Worm (Caenorhabditis elegans) whole organism, L4 larva: ENCODE measurements around the gene T02G5.3.
A peak's percentile ranks its signal among the peaks of the same experiment; 100 is the strongest.

Experiments used
- F37D6.2 ChIP-seq: sonication (generic microtip); optimal IDR thresholded peaks from 2 replicates; lab custom pipeline; 2016; ENCODE audit warnings: mild to moderate bottlenecking, missing genetic modification characterization, missing compliant biosample characterization
- F44E2.7 ChIP-seq: fragments of 200-800 bp; sonication (Bioruptor generic); IDR thresholded peaks from 2 replicates; pipeline ENCODE4 v2.1.2; 2022; ENCODE audit warnings: missing genetic modification characterization, missing compliant biosample characterization
- T20F7.1 ChIP-seq: fragments of 200-800 bp; sonication (Bioruptor generic); optimal IDR thresholded peaks from 2 replicates; lab custom pipeline; 2018; ENCODE audit warnings: mild to moderate bottlenecking, missing genetic modification characterization, missing compliant biosample characterization
- aha-1 ChIP-seq: fragments of 150-350 bp; peaks from one replicate; lab custom pipeline; 2014; ENCODE audit warnings: missing biosample characterization, missing genetic modification characterization
- aly-2 ChIP-seq: sonication (generic microtip); optimal IDR thresholded peaks from 2 replicates; lab custom pipeline; 2018; ENCODE audit warnings: missing biosample characterization, missing genetic modification characterization
- ama-1 ChIP-seq: fragments of 150-350 bp; optimal IDR thresholded peaks from 2 replicates; lab custom pipeline; 2014; ENCODE audit warnings: inconsistent platforms, mixed read lengths
- ceh-32 ChIP-seq: sonication (generic microtip); optimal IDR thresholded peaks from 2 replicates; lab custom pipeline; 2016; ENCODE audit warnings: mild to moderate bottlenecking, missing genetic modification characterization, missing compliant biosample characterization; ENCODE audit not compliant: poor library complexity
- ceh-62 ChIP-seq: sonication (generic microtip); optimal IDR thresholded peaks from 2 replicates; lab custom pipeline; 2017; ENCODE audit warnings: missing biosample characterization, missing genetic modification characterization
- ctbp-1 ChIP-seq: fragments of 200-800 bp; sonication (Bioruptor generic); IDR thresholded peaks from 2 replicates; pipeline ENCODE4 v1.3.6; 2022; ENCODE audit warnings: missing genetic modification reagents, missing genetic modification characterization, missing compliant biosample characterization
- daf-12 ChIP-seq: fragments of 150-350 bp; optimal IDR thresholded peaks from 2 replicates; lab custom pipeline; 2014; ENCODE audit warnings: missing biosample characterization, missing genetic modification reagents, missing genetic modification characterization
- daf-16 ChIP-seq, 3 experiments: sonication (generic microtip); optimal IDR thresholded peaks; 2 replicates each; lab custom pipeline; 2016 to 2017; ENCODE audit warnings: missing genetic modification characterization in 3 of 3, missing genetic modification reagents in 3 of 3, mild to moderate bottlenecking in 2 of 3, missing compliant biosample characterization in 2 of 3, missing biosample characterization in 1 of 3, moderate library complexity in 1 of 3
- dpl-1 ChIP-seq: fragments of 150-350 bp; optimal IDR thresholded peaks from 2 replicates; lab custom pipeline; 2014; ENCODE audit warnings: missing biosample characterization, missing genetic modification reagents, missing genetic modification characterization
- duxl-1 ChIP-seq: sonication (generic microtip); optimal IDR thresholded peaks from 2 replicates; lab custom pipeline; 2016; ENCODE audit warnings: mild to moderate bottlenecking, missing genetic modification characterization, moderate library complexity, missing compliant biosample characterization; ENCODE audit not compliant: poor library complexity
- gei-8 ChIP-seq: fragments of 200-800 bp; sonication (Bioruptor generic); optimal IDR thresholded peaks from 2 replicates; lab custom pipeline; 2018; ENCODE audit warnings: mild to moderate bottlenecking, missing genetic modification characterization, missing compliant biosample characterization
- lin-1 ChIP-seq: fragments of 200-800 bp; sonication (Bioruptor generic); IDR thresholded peaks from 2 replicates; pipeline ENCODE4 v1.3.6; 2022; ENCODE audit warnings: missing genetic modification reagents, missing genetic modification characterization, missing compliant biosample characterization
- lin-15B ChIP-seq: fragments of 150-350 bp; sonication (generic microtip); optimal IDR thresholded peaks from 3 replicates; lab custom pipeline; 2014; ENCODE audit warnings: missing biosample characterization, missing genetic modification characterization
- lin-38 ChIP-seq: fragments of 200-800 bp; sonication (Bioruptor generic); IDR thresholded peaks from 2 replicates; pipeline ENCODE4 v1.3.6; 2022; ENCODE audit warnings: missing genetic modification reagents, missing genetic modification characterization, missing compliant biosample characterization
- lir-3 ChIP-seq: sonication (generic microtip); optimal IDR thresholded peaks from 2 replicates; lab custom pipeline; 2016; ENCODE audit warnings: mild to moderate bottlenecking, missing genetic modification characterization, missing compliant biosample characterization
- lsy-2 ChIP-seq, 2 experiments: fragments of 150-350 bp in 1 of 2; sonication (generic microtip) in 1 of 2; optimal IDR thresholded peaks; 2 replicates each; lab custom pipeline; 2014 to 2017; ENCODE audit warnings: missing biosample characterization in 2 of 2, missing genetic modification characterization in 2 of 2
- mdl-1 ChIP-seq, 2 experiments: fragments of 150-350 bp in 1 of 2; sonication (generic microtip) in 1 of 2; optimal IDR thresholded peaks; 2 replicates each; lab custom pipeline; 2014 to 2017; ENCODE audit warnings: missing biosample characterization in 2 of 2, missing genetic modification characterization in 2 of 2
- nhr-102 ChIP-seq: sonication (generic microtip); optimal IDR thresholded peaks from 2 replicates; lab custom pipeline; 2016; ENCODE audit warnings: mild to moderate bottlenecking, missing genetic modification characterization, moderate library complexity, missing compliant biosample characterization
- nhr-28 ChIP-seq: fragments of 150-350 bp; optimal IDR thresholded peaks from 2 replicates; lab custom pipeline; 2014; ENCODE audit warnings: missing biosample characterization, missing genetic modification characterization
- nhr-48 ChIP-seq: sonication (generic microtip); optimal IDR thresholded peaks from 2 replicates; lab custom pipeline; 2016; ENCODE audit warnings: mild to moderate bottlenecking, missing genetic modification characterization, missing compliant biosample characterization
- nhr-6 ChIP-seq: fragments of 150-350 bp; optimal IDR thresholded peaks from 2 replicates; lab custom pipeline; 2014; ENCODE audit warnings: missing biosample characterization, missing genetic modification characterization
- nhr-77 ChIP-seq: fragments of 150-350 bp; optimal IDR thresholded peaks from 2 replicates; lab custom pipeline; 2014; ENCODE audit warnings: missing biosample characterization, missing genetic modification characterization
- php-3 ChIP-seq: fragments of 200-800 bp; sonication (Bioruptor generic); IDR thresholded peaks from 2 replicates; pipeline ENCODE4 v1.3.6; 2022; ENCODE audit warnings: missing genetic modification reagents, missing genetic modification characterization, missing compliant biosample characterization
- pqm-1 ChIP-seq: sonication (generic microtip); optimal IDR thresholded peaks from 2 replicates; lab custom pipeline; 2017; ENCODE audit warnings: missing biosample characterization, missing genetic modification characterization
- saeg-2 ChIP-seq: fragments of 200-800 bp; sonication (Bioruptor generic); IDR thresholded peaks from 2 replicates; pipeline ENCODE4 v1.3.6; 2022; ENCODE audit warnings: missing genetic modification reagents, missing genetic modification characterization, missing compliant biosample characterization
- snpc-1.2 ChIP-seq: fragments of 200-800 bp; sonication (Bioruptor generic); IDR thresholded peaks from 2 replicates; pipeline ENCODE4 v1.3.6; 2022; ENCODE audit warnings: missing genetic modification reagents, missing genetic modification characterization, missing compliant biosample characterization
- snpc-4 ChIP-seq: fragments of 150-350 bp; optimal IDR thresholded peaks from 2 replicates; lab custom pipeline; 2014; ENCODE audit warnings: missing biosample characterization, missing genetic modification characterization
- unc-130 ChIP-seq: sonication (generic microtip); optimal IDR thresholded peaks from 2 replicates; lab custom pipeline; 2016; ENCODE audit warnings: missing genetic modification reagents, missing genetic modification characterization, missing compliant biosample characterization
- unc-62 ChIP-seq, 3 experiments: fragments of 150-350 bp in 1 of 3; sonication (generic microtip); optimal IDR thresholded peaks in 2 of 3; peaks in 1 of 3; 1 replicate in 1 of 3; 2 replicates in 2 of 3; lab custom pipeline; 2014 to 2017; ENCODE audit warnings: missing biosample characterization in 3 of 3, missing genetic modification characterization in 3 of 3, missing genetic modification reagents in 3 of 3, missing genotype in 1 of 3
- zip-11 ChIP-seq: fragments of 200-800 bp; sonication (Bioruptor generic); IDR thresholded peaks from 2 replicates; pipeline ENCODE4 v1.3.6; 2022; ENCODE audit warnings: missing genetic modification characterization, missing compliant biosample characterization
- ztf-11 ChIP-seq: fragments of 150-350 bp; optimal IDR thresholded peaks from 2 replicates; lab custom pipeline; 2014; ENCODE audit warnings: missing biosample characterization, missing genetic modification characterization

T02G5.3 gene

DNA sequence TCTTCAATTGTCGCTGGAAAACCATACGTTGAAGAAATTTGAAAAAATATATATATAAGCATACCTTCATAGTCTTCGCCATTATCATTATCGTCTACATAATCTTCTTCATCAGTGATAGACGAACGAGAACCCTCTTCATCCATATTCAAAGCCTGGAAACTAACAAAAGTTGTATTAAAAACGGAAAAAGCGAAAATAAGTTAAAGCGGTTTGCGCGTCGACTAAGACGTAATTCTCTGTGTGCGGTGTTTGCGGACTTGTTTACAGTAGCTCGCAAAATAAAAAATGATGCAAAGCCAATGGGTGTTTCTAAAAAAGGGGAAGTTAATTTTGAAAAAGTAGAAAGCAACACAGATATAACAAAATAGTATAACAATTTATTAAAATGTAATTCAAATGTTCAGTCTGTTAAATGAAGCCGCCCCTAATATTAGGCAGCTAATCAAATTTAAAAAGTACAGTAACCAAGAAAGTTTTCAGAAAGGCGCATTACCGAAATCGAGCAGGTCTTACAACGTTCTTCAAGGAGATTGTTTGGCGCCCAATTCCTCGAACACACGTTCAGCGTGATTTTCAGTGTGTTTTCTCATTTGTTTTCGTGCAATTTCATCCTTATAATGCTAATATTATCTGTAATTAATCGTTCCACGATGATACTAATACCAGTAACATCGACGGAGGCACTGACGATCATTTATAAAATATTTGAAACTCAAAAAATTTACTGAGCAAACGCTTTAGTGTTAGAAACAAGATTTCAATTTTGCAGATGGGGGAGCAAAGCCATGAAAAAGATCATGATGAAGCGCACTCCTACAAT is 38.9 kb downstream of the T02G5.3 start, which contains the start of the genes T07F8.4 and gld-3:
Gene T07F8.4 (minus strand): TSS at position 162 of the 823 bp plus-strand sequence.
Gene gld-3 (plus strand): TSS at position 773 of the 823 bp plus-strand sequence.
- TF ChIP-seq daf-16 (GFP tag; optimal IDR thresholded peaks at IDR 0.05; lab: Kevin White, UChicago) (no peak), daf-16 (tag; optimal IDR thresholded peaks at IDR 0.05; lab: Kevin White, UChicago) (peak; percentile 74), lin-38 (GFP tag; lab: Robert Waterston, UW) (peak; percentile 43), unc-62 (GFP tag; optimal IDR thresholded peaks at IDR 0.05 in 1 of 2; lab: Kevin White, UChicago) (peak in 1 of 2 experiments; percentile 55), unc-62 (tag; optimal IDR thresholded peaks at IDR 0.05; lab: Kevin White, UChicago) (no peak), F37D6.2 (tag; lab: Kevin White, UChicago) (no peak), ceh-62 (tag; lab: Kevin White, UChicago) (no peak), lsy-2 (tag; optimal IDR thresholded peaks at IDR 0.05; lab: Kevin White, UChicago) (peak in 1 of 2 experiments; percentile 96), unc-130 (GFP tag; lab: Kevin White, UChicago) (peak; percentile 23)

DNA sequence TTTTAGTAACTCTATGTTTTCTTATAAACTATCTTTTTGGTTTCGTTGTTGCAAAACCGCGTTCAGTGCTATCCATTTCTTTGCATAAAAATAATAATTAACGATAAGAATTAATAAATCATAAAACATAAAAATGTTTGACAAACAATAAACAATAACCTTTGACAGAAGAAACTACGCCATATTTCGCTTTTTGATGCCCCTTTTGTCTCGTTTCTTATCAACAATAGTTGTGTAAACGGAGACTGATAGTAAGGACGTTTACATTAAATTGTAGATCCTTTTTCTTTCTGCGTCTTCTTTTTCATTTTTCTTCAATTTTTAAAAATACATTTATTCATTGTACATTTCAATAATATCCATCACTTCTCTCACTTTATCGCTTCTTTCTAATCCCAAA is 45.9 kb downstream of the T02G5.3 start:
- peak in 1 of 2 experiments; percentile 53 for TF ChIP-seq unc-62 (GFP tag; optimal IDR thresholded peaks at IDR 0.05 in 1 of 2; lab: Kevin White, UChicago)
- TF ChIP-seq unc-62 (tag; optimal IDR thresholded peaks at IDR 0.05; lab: Kevin White, UChicago) = no peak
- TF ChIP-seq nhr-28 (tag; lab: Kevin White, UChicago) = peak; percentile 60
- TF ChIP-seq daf-16 (GFP tag; optimal IDR thresholded peaks at IDR 0.05; lab: Kevin White, UChicago) = no peak
- TF ChIP-seq daf-16 (tag; optimal IDR thresholded peaks at IDR 0.05; lab: Kevin White, UChicago) = peak; percentile 92
- TF ChIP-seq php-3 (GFP tag; lab: Robert Waterston, UW) = peak; percentile 65
- TF ChIP-seq ama-1 (lab: Kevin White, UChicago) = no peak
- peak; percentile 86 for TF ChIP-seq pqm-1 (tag; lab: Kevin White, UChicago)

DNA sequence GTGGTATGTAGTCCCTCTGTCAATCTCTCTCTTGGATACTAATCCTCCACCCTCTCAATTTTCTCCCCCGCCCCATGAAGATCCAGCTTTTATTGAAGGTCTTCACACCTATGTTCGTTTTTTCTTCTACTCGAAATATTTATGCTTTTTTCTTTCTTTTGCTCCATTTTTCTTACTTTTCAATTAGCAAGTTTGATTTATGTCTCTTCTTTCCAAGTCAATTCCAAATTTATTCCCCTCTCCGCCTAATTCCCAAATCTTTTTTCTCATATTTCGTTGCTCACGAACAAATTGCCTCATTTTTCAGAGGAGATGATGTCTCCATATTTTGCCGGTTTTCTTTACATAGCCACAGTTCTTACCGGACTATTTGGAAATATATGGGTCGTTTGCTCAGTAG is 51.1 kb downstream of the T02G5.3 start, which contains the start of gene npr-31:
Gene npr-31 (plus strand): TSS at position 301 of the 400 bp plus-strand sequence.
- no peak for TF ChIP-seq snpc-4 (tag; lab: Kevin White, UChicago)
- TF ChIP-seq ctbp-1 (GFP tag; lab: Robert Waterston, UW) = no peak
- TF ChIP-seq dpl-1 (GFP tag; lab: Kevin White, UChicago) = no peak
- no peak for TF ChIP-seq snpc-1.2 (GFP tag; lab: Robert Waterston, UW)
- no peak for TF ChIP-seq zip-11 (GFP tag; lab: Robert Waterston, UW)
- no peak for TF ChIP-seq mdl-1 (tag; optimal IDR thresholded peaks at IDR 0.05; lab: Kevin White, UChicago)
- no peak for TF ChIP-seq daf-12 (tag; lab: Kevin White, UChicago)
- TF ChIP-seq nhr-77 (tag; lab: Kevin White, UChicago) = no peak
- no peak for TF ChIP-seq gei-8
- no peak for TF ChIP-seq lin-1 (GFP tag; lab: Robert Waterston, UW)

DNA sequence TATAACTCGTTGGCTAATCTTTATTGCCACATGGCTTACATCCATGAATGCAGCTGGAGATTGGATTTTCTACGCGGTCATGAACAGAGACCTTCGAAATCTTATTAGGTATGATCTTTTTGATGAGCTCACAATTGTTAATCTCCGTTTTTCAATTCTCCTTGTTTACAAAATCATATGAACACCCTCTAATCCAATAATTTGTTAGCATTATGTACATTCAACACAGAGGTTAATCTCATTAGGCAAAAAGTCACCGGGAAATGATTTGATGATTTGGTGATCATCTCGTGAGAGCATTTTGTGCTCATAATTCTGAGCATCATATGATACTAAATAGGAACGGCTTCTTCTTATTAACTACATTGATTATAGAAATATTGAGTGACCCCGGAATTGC is 53.1 kb downstream of the T02G5.3 start:
- TF ChIP-seq aha-1 (tag; lab: Kevin White, UChicago) = no peak
- TF ChIP-seq nhr-48 (tag; lab: Kevin White, UChicago) = no peak
- no peak for TF ChIP-seq ztf-11 (tag; lab: Kevin White, UChicago)
- TF ChIP-seq nhr-102 (tag; lab: Kevin White, UChicago) = no peak
- TF ChIP-seq nhr-6 (tag; lab: Kevin White, UChicago) = no peak
- TF ChIP-seq duxl-1 (tag; lab: Kevin White, UChicago) = no peak
- no peak for TF ChIP-seq T20F7.1 (GFP tag; lab: Kevin White, UChicago)
- TF ChIP-seq ctbp-1 (GFP tag; lab: Robert Waterston, UW) = no peak
- no peak for TF ChIP-seq saeg-2 (GFP tag; lab: Robert Waterston, UW)
- TF ChIP-seq lir-3 (tag; lab: Kevin White, UChicago) = no peak
- TF ChIP-seq lin-15B = no peak
- no peak for TF ChIP-seq gei-8
- TF ChIP-seq ceh-32 (tag; lab: Kevin White, UChicago) = no peak
- TF ChIP-seq aly-2 = no peak
- TF ChIP-seq F44E2.7 (GFP tag; lab: Robert Waterston, UW) = no peak
